Worm (Caenorhabditis elegans) whole organism, late embryonic: ENCODE measurements around the gene adt-3.

Experiments used
- ahr-1 ChIP-seq: sonication (generic microtip); optimal IDR thresholded peaks from 2 replicates; lab custom pipeline; 2016; ENCODE audit warnings: missing genetic modification characterization, missing compliant biosample characterization
- ama-1 ChIP-seq: fragments of 150-350 bp; optimal IDR thresholded peaks from 2 replicates; lab custom pipeline; 2014
- ceh-18 ChIP-seq: sonication (generic microtip); optimal IDR thresholded peaks from 2 replicates; lab custom pipeline; 2016; ENCODE audit warnings: missing genetic modification characterization, missing compliant biosample characterization
- ets-4 ChIP-seq: sonication (generic microtip); optimal IDR thresholded peaks from 2 replicates; lab custom pipeline; 2016; ENCODE audit warnings: missing genetic modification characterization, missing compliant biosample characterization
- lin-11 ChIP-seq: fragments of 200-800 bp; sonication (Bioruptor generic); optimal IDR thresholded peaks from 2 replicates; lab custom pipeline; 2018; ENCODE audit warnings: mild to moderate bottlenecking, missing genetic modification characterization, missing compliant biosample characterization
- odd-2 ChIP-seq: sonication (generic microtip); optimal IDR thresholded peaks from 2 replicates; lab custom pipeline; 2017; ENCODE audit warnings: antibody characterized with exemption, mild to moderate bottlenecking, missing genetic modification characterization, missing compliant biosample characterization
- sox-2 ChIP-seq: fragments of 200-800 bp; sonication (Bioruptor generic); IDR thresholded peaks from 2 replicates; pipeline ENCODE4 v1.3.6; 2022; ENCODE audit warnings: missing genetic modification reagents, missing genetic modification characterization, missing compliant biosample characterization
- sox-4 ChIP-seq: sonication (generic microtip); optimal IDR thresholded peaks from 2 replicates; lab custom pipeline; 2017; ENCODE audit warnings: mild to moderate bottlenecking, missing genetic modification characterization, inconsistent platforms, missing compliant biosample characterization
- unc-3 ChIP-seq, 2 experiments: fragments of 200-800 bp in 1 of 2; sonication (Bioruptor generic) in 1 of 2; sonication (generic microtip) in 1 of 2; conservative IDR thresholded peaks in 1 of 2; optimal IDR thresholded peaks in 1 of 2; 2 replicates each; pipeline versions ENCODE4 v1.3.6 to Lab custom; 2016 to 2022; ENCODE audit warnings: missing compliant biosample characterization in 2 of 2, missing genetic modification characterization in 2 of 2, missing genetic modification reagents in 1 of 2

DNA sequence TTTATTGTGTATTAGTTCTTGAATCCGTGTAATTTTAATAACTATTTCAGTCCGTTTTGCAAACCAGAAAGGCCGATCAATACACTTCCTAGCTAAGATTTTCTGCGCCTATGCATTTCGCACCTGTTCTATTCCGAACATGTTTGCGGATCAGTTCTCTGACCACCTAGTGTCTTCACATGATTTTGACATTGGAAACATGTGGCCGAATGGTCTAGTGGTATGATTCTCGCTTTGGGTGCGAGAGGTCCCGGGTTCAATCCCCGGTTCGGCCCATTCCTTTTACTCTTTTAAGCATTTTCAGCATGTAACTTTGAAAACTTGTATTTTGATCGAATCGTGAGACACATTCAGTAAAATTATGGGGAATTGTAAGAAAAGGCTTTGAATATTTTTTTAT is 37.9 kb downstream of the adt-3 start:
- TF ChIP-seq ceh-18 (tag; lab: Kevin White, UChicago) (no peak), ahr-1 (peak; percentile 4), lin-11 (tag; lab: Kevin White, UChicago) (no peak), sox-2 (GFP tag; lab: Robert Waterston, UW) (no peak), ets-4 (no peak), odd-2 (no peak), ama-1 (lab: Kevin White, UChicago) (no peak), unc-3 (GFP tag; conservative IDR thresholded peaks at IDR 0.05; lab: Robert Waterston, UW) (0 out of 2 replicates have a peak, but pooled peaks have one; percentile 24), unc-3 (tag; optimal IDR thresholded peaks at IDR 0.05; lab: Kevin White, UChicago) (no peak), sox-4 (tag; lab: Kevin White, UChicago) (peak; percentile 38)
